Worm (Caenorhabditis elegans): Measurements from ENCODE around the gene JC8.4.
A peak's percentile ranks its signal among the peaks of the same experiment; 100 is the strongest.

The JC8.4 gene

DNA sequence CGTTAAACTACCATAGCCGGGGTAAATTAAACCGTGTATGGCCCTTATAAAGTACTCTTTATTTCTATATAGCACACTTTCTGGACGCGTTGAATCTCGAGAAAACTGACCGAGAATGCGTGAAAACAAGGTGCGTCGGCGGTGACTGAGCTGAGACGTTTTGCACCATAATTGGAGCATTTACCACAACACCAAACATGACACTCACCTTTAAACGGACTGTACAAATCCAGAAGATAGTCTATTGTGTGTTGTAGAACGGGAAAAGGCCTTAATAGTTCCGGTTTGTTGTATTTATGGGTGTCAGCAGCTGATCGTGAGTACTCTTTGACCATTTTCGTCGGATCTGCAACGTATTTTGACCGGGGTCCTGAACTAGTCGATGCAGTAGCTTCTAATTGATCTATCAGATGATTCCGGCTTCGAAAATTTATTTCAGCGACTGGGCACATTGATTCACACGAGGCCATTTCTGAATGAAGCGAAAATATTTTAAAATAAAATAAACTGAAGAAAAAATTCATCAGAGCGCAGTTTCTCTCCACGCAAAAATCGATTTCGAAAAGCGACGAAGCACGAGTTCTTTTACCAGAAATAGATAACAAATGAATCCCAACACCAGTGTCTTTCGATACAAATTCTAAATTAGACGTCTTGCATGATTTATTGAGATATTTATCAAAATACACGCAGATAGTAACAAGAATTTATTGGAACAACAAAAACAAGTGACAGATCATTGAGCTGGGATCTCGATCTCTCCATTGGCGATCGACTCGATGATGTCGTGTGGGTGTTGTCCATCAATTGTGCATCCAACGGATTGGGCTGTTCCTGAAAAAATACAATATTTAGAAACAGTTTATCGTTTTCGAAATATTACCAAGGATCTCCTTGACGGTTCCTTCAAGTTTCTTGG is 4.3 kb upstream of the JC8.4 start, which contains the start of gene tag-115 (continued):
- TF ChIP-seq nhr-27 (tag; optimal IDR thresholded peaks at IDR 0.05): no peak
- peak; percentile 22 for TF ChIP-seq snpc-1.1 (tag; optimal IDR thresholded peaks at IDR 0.05; ENCODE audit: insufficient read depth)
- no peak for TF ChIP-seq aptf-3 (GFP tag; IDR thresholded peaks at IDR 0.05)
- TF ChIP-seq cebp-1 (GFP tag; IDR thresholded peaks at IDR 0.05): no peak
- TF ChIP-seq cebp-1 (tag; optimal IDR thresholded peaks at IDR 0.05): peak; percentile 51
- TF ChIP-seq ztf-3 (GFP tag; optimal IDR thresholded peaks at IDR 0.05): no peak
- no peak for TF ChIP-seq Y79H2A.3 (GFP tag; conservative IDR thresholded peaks at IDR 0.05)
- TF ChIP-seq sdz-38 (tag; optimal IDR thresholded peaks at IDR 0.05): no peak
- TF ChIP-seq die-1 (tag; optimal IDR thresholded peaks at IDR 0.05): peak; percentile 63
- TF ChIP-seq chd-7 (tag; optimal IDR thresholded peaks at IDR 0.05): no peak
- TF ChIP-seq ceh-27 (GFP tag; optimal IDR thresholded peaks at IDR 0.05): no peak
- TF ChIP-seq hlh-12 (tag; optimal IDR thresholded peaks at IDR 0.05): no peak
- TF ChIP-seq hrde-1 (tag; optimal IDR thresholded peaks at IDR 0.05; ENCODE audit: borderline replicate concordance): peak; percentile 98
- peak; percentile 41 for TF ChIP-seq mxl-1 (tag; optimal IDR thresholded peaks at IDR 0.05)
- TF ChIP-seq madf-10 (tag; optimal IDR thresholded peaks at IDR 0.05): no peak
- TF ChIP-seq tbx-9 (tag; optimal IDR thresholded peaks at IDR 0.05; ENCODE audit: borderline replicate concordance): no peak
- peak; percentile 20 for TF ChIP-seq rec-8 (tag; optimal IDR thresholded peaks at IDR 0.05)
- no peak for TF ChIP-seq ets-4 (GFP tag; optimal IDR thresholded peaks at IDR 0.05)
- TF ChIP-seq Y53G8AR.9 (GFP tag; conservative IDR thresholded peaks at IDR 0.05): peak; percentile 53; the same call in 1 of the 2 replicates
- TF ChIP-seq nfya-1 (tag; optimal IDR thresholded peaks at IDR 0.05; ENCODE audit: borderline replicate concordance, insufficient read depth): no peak
- TF ChIP-seq F39B2.1 (GFP tag; IDR thresholded peaks at IDR 0.05): peak; percentile 80; the same call in 1 of the 2 replicates
- peak; percentile 93 for TF ChIP-seq F49E8.2 (tag; optimal IDR thresholded peaks at IDR 0.05; ENCODE audit: insufficient read depth)
- peak; percentile 60 for TF ChIP-seq ZK185.1 (tag; optimal IDR thresholded peaks at IDR 0.05; ENCODE audit: poor library complexity, severe bottlenecking)
- TF ChIP-seq ccch-3 (GFP tag; optimal IDR thresholded peaks at IDR 0.05): no peak
- TF ChIP-seq K12H6.12 (tag; optimal IDR thresholded peaks at IDR 0.05): no peak
- TF ChIP-seq nhr-80 (tag; optimal IDR thresholded peaks at IDR 0.05): no peak
- TF ChIP-seq ztf-26 (tag; optimal IDR thresholded peaks at IDR 0.05): no peak
- no peak for TF ChIP-seq lag-1 (GFP tag; IDR thresholded peaks at IDR 0.05)
- no peak for TF ChIP-seq hlh-26 (GFP tag; conservative IDR thresholded peaks at IDR 0.05)
- TF ChIP-seq madf-3 (GFP tag; IDR thresholded peaks at IDR 0.05): peak; percentile 70
- TF ChIP-seq athp-1 (tag; optimal IDR thresholded peaks at IDR 0.05): peak; percentile 18
- TF ChIP-seq gei-17 (GFP tag; optimal IDR thresholded peaks at IDR 0.05): no peak
- no peak for TF ChIP-seq somi-1 (GFP tag; optimal IDR thresholded peaks at IDR 0.05)
- TF ChIP-seq akir-1 (GFP tag; optimal IDR thresholded peaks at IDR 0.05): no peak
- TF ChIP-seq atf-7 (tag; optimal IDR thresholded peaks at IDR 0.05): peak; percentile 22
- TF ChIP-seq mes-4 (tag; optimal IDR thresholded peaks at IDR 0.05): peak; percentile 49
- no peak for TF ChIP-seq zim-3 (tag; optimal IDR thresholded peaks at IDR 0.05)
- TF ChIP-seq tbp1 (GFP tag; optimal IDR thresholded peaks at IDR 0.05): peak; percentile 69
- TF ChIP-seq dox-1 (GFP tag; IDR thresholded peaks at IDR 0.05): peak; percentile 75
- no peak for TF ChIP-seq ztf-6 (GFP tag; IDR thresholded peaks at IDR 0.05)
- TF ChIP-seq snpc-3.4 (tag; optimal IDR thresholded peaks at IDR 0.05): peak; percentile 66
- peak; percentile 20 for TF ChIP-seq lin-40 (tag; optimal IDR thresholded peaks at IDR 0.05)
- peak; percentile 70 for TF ChIP-seq ekl-4 (GFP tag; IDR thresholded peaks at IDR 0.05)
- TF ChIP-seq Y95B8A.8 (GFP tag; IDR thresholded peaks at IDR 0.05): peak; percentile 64
- 0 out of 2 replicates have a peak, but pooled peaks have one; percentile 18 for TF ChIP-seq hmg-20 (GFP tag; IDR thresholded peaks at IDR 0.05)
- TF ChIP-seq lin-26 (GFP tag; IDR thresholded peaks at IDR 0.05): peak; percentile 85

All from whole organism, young adult.